Fruit fly (Drosophila melanogaster): ENCODE results near the gene CG17475.

CG17475 gene

DNA sequence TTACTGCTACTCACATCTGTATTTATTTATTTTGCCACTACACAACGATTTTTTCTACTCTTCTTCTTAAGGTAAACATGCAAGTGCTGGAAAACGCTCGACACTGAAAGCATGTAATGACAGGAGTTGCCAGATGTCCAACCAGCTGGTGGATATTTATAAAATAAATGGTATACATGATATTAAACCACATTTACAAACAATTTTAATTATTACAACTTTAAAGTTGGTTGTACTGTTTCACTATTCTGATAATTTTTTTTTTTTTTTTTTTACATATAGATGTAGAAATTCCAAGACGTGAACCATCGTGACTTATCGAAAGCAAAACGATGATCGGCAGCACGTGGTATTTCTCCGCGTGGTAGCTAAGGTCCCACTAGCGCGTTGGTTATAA, 50.4 kb downstream of the CG17475 start, which contains the start of the genes Keap1 and kuk (continued):
- TF ChIP-seq fu2 (GFP tag; optimal IDR thresholded peaks at IDR 0.05) (peak; percentile 63), wor (GFP tag; IDR thresholded peaks at IDR 0.05) (no peak), CG8944 (GFP tag; optimal IDR thresholded peaks at IDR 0.05) (peak; percentile 11), CG6254 (GFP tag; optimal IDR thresholded peaks at IDR 0.05) (no peak), tin (GFP tag; optimal IDR thresholded peaks at IDR 0.05) (peak; percentile 26), CG7271 (tag; optimal IDR thresholded peaks at IDR 0.05) (peak; percentile 17), dm (GFP tag; optimal IDR thresholded peaks at IDR 0.05) (peak; percentile 86), CG6765 (GFP tag; optimal IDR thresholded peaks at IDR 0.05) (peak; percentile 35), CG4730 (GFP tag; IDR thresholded peaks at IDR 0.05) (no peak), CG31224 (GFP tag; IDR thresholded peaks at IDR 0.05) (0 out of 2 replicates have a peak, but pooled peaks have one; percentile 32), gfzf (GFP tag; optimal IDR thresholded peaks at IDR 0.05) (peak; percentile 94), CG32532 (GFP tag; IDR thresholded peaks at IDR 0.05) (peak; percentile 35; the same call in 1 of the 2 replicates), pho (GFP tag; optimal IDR thresholded peaks at IDR 0.05) (peak; percentile 57), CG13894 (tag; optimal IDR thresholded peaks at IDR 0.05) (peak; percentile 17), Gsc (GFP tag; IDR thresholded peaks at IDR 0.05) (no peak), CTCF (GFP tag; optimal IDR thresholded peaks at IDR 0.05) (peak; percentile 51), CG34376 (GFP tag; optimal IDR thresholded peaks at IDR 0.05) (no peak), Sry-δ (GFP tag; optimal IDR thresholded peaks at IDR 0.05) (peak; percentile 73), schlank (tag; optimal IDR thresholded peaks at IDR 0.05) (peak; percentile 44), CG15601 (tag; optimal IDR thresholded peaks at IDR 0.05) (peak; percentile 1), Rx (GFP tag; IDR thresholded peaks at IDR 0.05) (peak; percentile 5; the same call in 1 of the 2 replicates), pzg (GFP tag; optimal IDR thresholded peaks at IDR 0.05) (peak; percentile 82), HLHmδ (GFP tag; optimal IDR thresholded peaks at IDR 0.05) (peak; percentile 4), sc (optimal IDR thresholded peaks at IDR 0.05) (no peak), sc (GFP tag; optimal IDR thresholded peaks at IDR 0.05) (no peak), CG11093 (GFP tag; IDR thresholded peaks at IDR 0.05) (peak; percentile 16; the same call in 1 of the 3 replicates), CG6791 (GFP tag; IDR thresholded peaks at IDR 0.05; ENCODE audit: partially characterized antibody) (peak; percentile 75), CG1024 (GFP tag; IDR thresholded peaks at IDR 0.05) (0 out of 2 replicates have a peak, but pooled peaks have one; percentile 26), mam (GFP tag; optimal IDR thresholded peaks at IDR 0.05) (peak; percentile 76), CG2678 (tag; optimal IDR thresholded peaks at IDR 0.05) (peak; percentile 12), odd (GFP tag; optimal IDR thresholded peaks at IDR 0.05) (no peak), CG13424 (tag; optimal IDR thresholded peaks at IDR 0.05) (peak; percentile 19), ara (GFP tag; IDR thresholded peaks at IDR 0.05) (0 out of 2 replicates have a peak, but pooled peaks have one; percentile 8), ci (GFP tag; IDR thresholded peaks at IDR 0.05) (peak; percentile 64), lbe (GFP tag; optimal IDR thresholded peaks at IDR 0.05) (peak; percentile 62), Myb (GFP tag; optimal IDR thresholded peaks at IDR 0.05) (peak; percentile 92), pros (GFP tag; optimal IDR thresholded peaks at IDR 0.05) (no peak), NC2α (GFP tag; optimal IDR thresholded peaks at IDR 0.05) (peak; percentile 35), CG4424 (GFP tag; optimal IDR thresholded peaks at IDR 0.05) (peak; percentile 30), bsh (GFP tag; optimal IDR thresholded peaks at IDR 0.05) (peak in 1 of 2 experiments; percentile 24), hb (GFP tag; IDR thresholded peaks at IDR 0.05; ENCODE audit: partially characterized antibody) (peak; percentile 59; the same call in 2 of the 3 replicates), Dek (tag; optimal IDR thresholded peaks at IDR 0.05) (peak; percentile 52), org-1 (GFP tag; optimal IDR thresholded peaks at IDR 0.05) (no peak), CG11696 (GFP tag; IDR thresholded peaks at IDR 0.05) (no peak), CG17568 (GFP tag; optimal IDR thresholded peaks at IDR 0.05) (no peak), CG9932 (GFP tag; IDR thresholded peaks at IDR 0.05) (peak; percentile 74), CG15479 (GFP tag; optimal IDR thresholded peaks at IDR 0.05) (no peak), CG11723 (GFP tag; optimal IDR thresholded peaks at IDR 0.05) (no peak), btn (GFP tag; optimal IDR thresholded peaks at IDR 0.05) (no peak), Hmr (GFP tag; optimal IDR thresholded peaks at IDR 0.05) (peak; percentile 79), Atf6 (GFP tag; IDR thresholded peaks at IDR 0.05) (no peak), CG10959 (GFP tag; IDR thresholded peaks at IDR 0.05) (no peak)
